Worm (Caenorhabditis elegans) whole organism, L4 larva: Measurements from ENCODE around the gene T26H5.14.

Experiments
- Y5F2A.4 ChIP-seq: fragments of 200-800 bp; sonication (Bioruptor generic); optimal IDR thresholded peaks from 2 replicates; lab custom pipeline; 2018; ENCODE audit warnings: mild to moderate bottlenecking, missing genetic modification characterization, missing compliant biosample characterization
- ama-1 ChIP-seq: fragments of 150-350 bp; optimal IDR thresholded peaks from 2 replicates; lab custom pipeline; 2014; ENCODE audit warnings: inconsistent platforms, mixed read lengths
- attf-4 ChIP-seq: sonication (generic microtip); optimal IDR thresholded peaks from 3 replicates; lab custom pipeline; 2017; ENCODE audit warnings: missing biosample characterization, missing genetic modification characterization
- ceh-82 ChIP-seq: sonication (generic microtip); optimal IDR thresholded peaks from 2 replicates; lab custom pipeline; 2017; ENCODE audit warnings: missing biosample characterization, missing genetic modification characterization
- daf-12 ChIP-seq: fragments of 150-350 bp; optimal IDR thresholded peaks from 2 replicates; lab custom pipeline; 2014; ENCODE audit warnings: missing biosample characterization, missing genetic modification reagents, missing genetic modification characterization
- dpl-1 ChIP-seq: fragments of 150-350 bp; optimal IDR thresholded peaks from 2 replicates; lab custom pipeline; 2014; ENCODE audit warnings: missing biosample characterization, missing genetic modification reagents, missing genetic modification characterization
- nhr-25 ChIP-seq: sonication (generic microtip); optimal IDR thresholded peaks from 2 replicates; lab custom pipeline; 2017; ENCODE audit warnings: missing genetic modification characterization, mild to moderate bottlenecking, missing compliant biosample characterization, antibody characterized with exemption, moderate library complexity, borderline replicate concordance; ENCODE audit not compliant: insufficient read depth
- nhr-42 ChIP-seq: fragments of 200-800 bp; sonication (Bioruptor generic); IDR thresholded peaks from 2 replicates; pipeline ENCODE4 v1.3.6; 2022; ENCODE audit warnings: missing genetic modification characterization, missing compliant biosample characterization
- snpc-1.2 ChIP-seq: fragments of 200-800 bp; sonication (Bioruptor generic); IDR thresholded peaks from 2 replicates; pipeline ENCODE4 v1.3.6; 2022; ENCODE audit warnings: missing genetic modification reagents, missing genetic modification characterization, missing compliant biosample characterization
- snpc-4 ChIP-seq: fragments of 150-350 bp; optimal IDR thresholded peaks from 2 replicates; lab custom pipeline; 2014; ENCODE audit warnings: missing biosample characterization, missing genetic modification characterization
- unc-130 ChIP-seq: sonication (generic microtip); optimal IDR thresholded peaks from 2 replicates; lab custom pipeline; 2016; ENCODE audit warnings: missing genetic modification reagents, missing genetic modification characterization, missing compliant biosample characterization
- unc-62 ChIP-seq, 3 experiments: fragments of 150-350 bp in 1 of 3; sonication (generic microtip); optimal IDR thresholded peaks in 2 of 3; peaks in 1 of 3; 1 replicate in 1 of 3; 2 replicates in 2 of 3; lab custom pipeline; 2014 to 2017; ENCODE audit warnings: missing biosample characterization in 3 of 3, missing genetic modification characterization in 3 of 3, missing genetic modification reagents in 3 of 3, missing genotype in 1 of 3

ce11 chrV:15448865-15449264 lies at the start of gene T26H5.14:
- TF ChIP-seq snpc-1.2 (GFP tag; lab: Robert Waterston, UW): no peak
- no peak for TF ChIP-seq unc-130 (GFP tag; lab: Kevin White, UChicago)
- no peak for TF ChIP-seq unc-62 (GFP tag; optimal IDR thresholded peaks at IDR 0.05 in 1 of 2; lab: Kevin White, UChicago)
- TF ChIP-seq unc-62 (tag; optimal IDR thresholded peaks at IDR 0.05; lab: Kevin White, UChicago): no peak
- no peak for TF ChIP-seq daf-12 (tag; lab: Kevin White, UChicago)
- no peak for TF ChIP-seq attf-4 (tag; lab: Kevin White, UChicago)
- no peak for TF ChIP-seq ceh-82 (tag; lab: Kevin White, UChicago)
- no peak for TF ChIP-seq snpc-4
- no peak for TF ChIP-seq nhr-42
- TF ChIP-seq ama-1 (lab: Kevin White, UChicago): no peak
- TF ChIP-seq nhr-25: no peak
- TF ChIP-seq dpl-1: no peak
- TF ChIP-seq Y5F2A.4 (GFP tag; lab: Kevin White, UChicago): no peak
